Worm (Caenorhabditis elegans) whole organism, L4/young adult: ENCODE results near the gene W02A2.8.

Experiments
- W03F9.2 ChIP-seq: fragments of 150-350 bp; optimal IDR thresholded peaks from 2 replicates; lab custom pipeline; 2014; ENCODE audit warnings: missing biosample characterization, missing genetic modification characterization
- dao-5 ChIP-seq: sonication (generic microtip); optimal IDR thresholded peaks from 2 replicates; lab custom pipeline; 2016; ENCODE audit warnings: missing genotype, missing genetic modification characterization, moderate library complexity, missing compliant biosample characterization
- him-1 ChIP-seq: sonication (generic microtip); optimal IDR thresholded peaks from 2 replicates; lab custom pipeline; 2016; ENCODE audit warnings: missing genotype, missing genetic modification reagents, missing genetic modification characterization, missing compliant biosample characterization

The W02A2.8 gene

DNA sequence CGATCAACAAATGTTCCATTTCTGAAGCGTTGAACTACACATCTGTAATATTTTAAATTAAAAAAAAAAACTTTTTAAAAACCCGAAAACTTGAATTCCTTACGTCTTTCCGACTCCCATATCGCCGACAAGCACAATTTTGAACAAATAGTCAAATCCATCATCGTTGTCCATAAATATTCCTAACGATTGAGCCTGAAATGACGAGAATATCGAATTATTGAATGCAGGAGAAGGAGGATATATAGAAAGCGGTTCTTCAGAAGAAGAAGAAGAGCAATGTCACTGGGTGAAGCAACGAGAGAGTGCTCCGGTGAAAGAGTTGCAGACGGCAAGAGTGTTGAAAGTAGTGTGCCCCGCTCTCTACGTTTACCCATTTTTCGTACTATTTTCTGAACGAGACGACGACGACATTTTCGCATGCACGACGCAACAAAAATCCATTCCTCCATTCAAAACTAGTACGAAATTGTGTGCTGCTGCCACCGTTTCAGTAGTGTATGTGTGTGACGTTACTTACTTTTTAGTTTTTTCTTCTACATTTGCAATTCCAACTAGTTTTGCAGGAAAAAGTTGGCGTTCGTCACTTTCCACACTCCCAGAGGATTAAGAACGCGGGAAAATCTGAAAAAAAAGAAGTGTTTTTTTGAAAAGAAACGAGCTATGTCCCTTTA lies 25.5 kb upstream of the W02A2.8 start, which contains the start of gene rab-19:
Gene rab-19 (minus strand): TSS at position 624 of the 674 bp plus-strand sequence.
- TF ChIP-seq him-1 (tag; lab: Kevin White, UChicago) (no peak), W03F9.2 (tag; lab: Kevin White, UChicago) (no peak)

DNA sequence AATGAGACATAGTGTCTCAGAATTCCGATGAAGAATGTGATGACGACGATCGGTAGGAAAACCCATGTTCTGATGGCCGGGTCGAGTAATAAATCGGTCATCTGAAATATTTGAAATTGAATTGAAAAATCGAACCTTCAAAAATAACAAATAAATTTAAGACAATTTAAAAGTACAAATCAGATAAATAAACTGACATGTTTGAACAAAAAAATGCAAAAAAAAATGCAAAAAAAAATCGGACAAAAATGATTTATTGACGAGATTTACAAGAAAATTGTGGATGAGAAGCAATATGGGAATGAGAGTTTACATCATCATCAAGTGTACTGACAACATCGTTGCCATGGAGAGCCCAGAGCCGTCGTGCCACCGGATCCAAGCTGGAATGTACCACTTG lies 23.4 kb upstream of the W02A2.8 start, which contains the start of gene emc-3:
Gene emc-3 (minus strand): TSS at position 101 of the 400 bp plus-strand sequence.
- TF ChIP-seq him-1 (tag; lab: Kevin White, UChicago) (no peak), dao-5 (no peak), W03F9.2 (tag; lab: Kevin White, UChicago) (no peak)

DNA sequence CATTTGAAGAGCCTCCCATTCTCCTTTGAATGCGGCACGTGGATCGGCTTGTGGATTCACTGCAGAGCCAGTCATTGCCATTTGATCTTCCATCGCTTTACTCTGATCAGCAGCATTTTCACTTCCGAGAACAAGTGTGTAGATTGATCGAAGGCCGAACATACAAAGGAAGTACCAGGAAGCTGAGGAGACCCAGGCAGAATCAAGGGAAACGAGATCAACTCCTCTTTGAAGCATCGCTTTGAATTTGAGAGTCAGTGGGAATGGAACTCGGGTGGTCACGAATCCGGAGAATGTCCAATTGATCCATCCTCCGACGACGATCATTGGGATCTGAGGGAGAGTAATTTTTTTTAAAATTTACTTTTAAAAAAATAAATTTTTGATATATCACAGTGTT lies 22.1 kb upstream of the W02A2.8 start:
- TF ChIP-seq him-1 (tag; lab: Kevin White, UChicago) (no peak), dao-5 (no peak), W03F9.2 (tag; lab: Kevin White, UChicago) (no peak)

DNA sequence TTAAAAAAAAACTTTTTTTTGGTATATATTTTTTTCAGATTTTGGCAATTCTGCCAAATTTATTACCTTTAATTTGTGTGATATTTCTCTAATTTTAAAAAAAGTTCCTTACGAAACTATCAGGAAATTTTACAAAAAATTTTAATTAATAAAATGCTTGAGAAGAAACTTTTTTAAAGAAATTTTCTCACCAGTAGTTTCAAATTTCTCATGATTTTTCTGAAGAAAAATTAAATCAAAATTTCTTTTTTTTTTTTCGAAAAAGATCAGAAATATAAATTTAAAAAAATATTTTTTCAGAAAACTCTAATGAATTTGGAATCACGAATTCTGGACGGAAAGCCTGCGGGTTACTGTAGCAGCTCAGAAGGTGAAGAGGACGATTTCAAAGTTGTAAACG lies 19.3 kb upstream of the W02A2.8 start, which contains the start of gene mau-8:
Gene mau-8 (plus strand): TSS at position 301 of the 400 bp plus-strand sequence.
- TF ChIP-seq W03F9.2 (tag; lab: Kevin White, UChicago) (no peak), him-1 (tag; lab: Kevin White, UChicago) (no peak), dao-5 (no peak)

DNA sequence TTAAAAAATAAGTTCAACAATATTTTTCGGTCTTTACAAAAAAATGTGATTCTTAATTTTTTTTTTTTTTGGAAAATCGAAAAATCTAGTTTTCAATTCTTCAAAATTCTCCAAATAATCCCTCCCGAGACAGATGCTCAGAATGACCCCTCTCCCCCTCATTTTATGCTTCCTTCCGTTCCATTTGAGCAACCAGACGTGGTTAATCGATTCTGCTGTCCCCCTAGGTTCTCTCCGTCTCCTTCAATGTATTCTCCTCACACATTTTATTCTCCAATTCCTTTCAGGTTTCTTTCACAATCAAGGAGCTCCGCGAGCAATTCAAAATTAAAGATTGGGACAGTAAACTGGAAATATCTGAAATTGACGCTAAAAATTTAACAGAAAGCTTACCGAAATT lies 16.5 kb upstream of the W02A2.8 start:
- TF ChIP-seq dao-5 = no peak
- no peak for TF ChIP-seq W03F9.2 (tag; lab: Kevin White, UChicago)
- no peak for TF ChIP-seq him-1 (tag; lab: Kevin White, UChicago)

DNA sequence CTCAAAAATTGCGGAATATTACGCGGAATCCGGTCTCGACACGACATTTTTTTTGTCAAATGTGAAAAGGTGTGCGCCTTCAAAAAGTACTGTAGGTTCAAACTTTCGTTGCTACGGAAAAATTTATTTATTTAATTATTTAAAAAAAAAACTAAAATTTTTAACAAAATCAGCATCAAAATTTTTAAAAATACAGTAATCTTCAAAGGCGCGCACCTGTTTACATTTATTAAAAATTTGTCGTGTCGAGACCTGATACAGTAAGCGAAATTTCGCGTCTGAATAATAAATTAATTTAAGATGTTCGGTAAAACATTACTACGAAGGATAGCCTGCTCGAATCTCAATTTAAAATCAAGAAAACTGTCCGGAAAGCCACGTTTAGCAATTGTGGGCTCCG lies 13.3 kb upstream of the W02A2.8 start, which contains the start of gene Y62E10A.6:
Gene Y62E10A.6 (plus strand): TSS at position 301 of the 400 bp plus-strand sequence.
- TF ChIP-seq W03F9.2 (tag; lab: Kevin White, UChicago) (no peak), dao-5 (no peak), him-1 (tag; lab: Kevin White, UChicago) (no peak)

- TF ChIP-seq dao-5 = no peak
- TF ChIP-seq him-1 (tag; lab: Kevin White, UChicago) = no peak
- no peak for TF ChIP-seq W03F9.2 (tag; lab: Kevin White, UChicago)
Measured at ce11 chrIV:13370235-13370739, 11.9 kb upstream of the W02A2.8 start, which contains the start of the genes rla-2, popl-7 and Y62E10A.24. Gene rla-2 (minus strand): TSS chrIV:13370285. Gene popl-7 (plus strand): TSS chrIV:13370689. Gene Y62E10A.24 (plus strand): TSS chrIV:13370710.

ce11 chrIV:13369120-13369842 lies 10.9 kb upstream of the W02A2.8 start, which contains the start of gene agt-1:
Gene agt-1 (minus strand): TSS chrIV:13369412.
- TF ChIP-seq W03F9.2 (tag; lab: Kevin White, UChicago) = no peak
- TF ChIP-seq him-1 (tag; lab: Kevin White, UChicago) = no peak
- no peak for TF ChIP-seq dao-5

DNA sequence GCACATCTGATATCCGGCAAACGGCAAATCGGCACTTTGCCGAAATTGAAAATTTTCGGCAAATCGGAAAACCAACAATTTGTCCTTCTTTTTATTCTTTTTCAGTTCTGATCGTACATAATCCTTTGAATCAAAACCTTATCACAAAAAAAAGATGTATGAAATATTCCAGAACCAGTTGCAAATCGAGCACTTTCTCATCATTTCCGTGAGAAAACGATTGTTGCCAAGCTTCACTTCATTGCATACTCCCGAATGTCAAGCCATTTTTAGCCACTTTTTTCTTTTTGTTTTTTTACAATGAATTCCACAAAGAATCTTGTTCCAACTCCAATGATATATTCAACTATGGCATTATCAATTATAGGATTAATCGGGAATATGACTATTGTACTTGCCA lies 6.5 kb upstream of the W02A2.8 start, which contains the start of gene srsx-25:
Gene srsx-25 (plus strand): TSS at position 301 of the 400 bp plus-strand sequence.
- TF ChIP-seq W03F9.2 (tag; lab: Kevin White, UChicago) (no peak), him-1 (tag; lab: Kevin White, UChicago) (no peak)

ce11 chrIV:13360144-13360543 lies 1.8 kb upstream of the W02A2.8 start, which contains the start of gene Y62E10A.3:
Gene Y62E10A.3 (minus strand): TSS chrIV:13360244.
- TF ChIP-seq him-1 (tag; lab: Kevin White, UChicago) (no peak), dao-5 (no peak), W03F9.2 (tag; lab: Kevin White, UChicago) (no peak)

DNA sequence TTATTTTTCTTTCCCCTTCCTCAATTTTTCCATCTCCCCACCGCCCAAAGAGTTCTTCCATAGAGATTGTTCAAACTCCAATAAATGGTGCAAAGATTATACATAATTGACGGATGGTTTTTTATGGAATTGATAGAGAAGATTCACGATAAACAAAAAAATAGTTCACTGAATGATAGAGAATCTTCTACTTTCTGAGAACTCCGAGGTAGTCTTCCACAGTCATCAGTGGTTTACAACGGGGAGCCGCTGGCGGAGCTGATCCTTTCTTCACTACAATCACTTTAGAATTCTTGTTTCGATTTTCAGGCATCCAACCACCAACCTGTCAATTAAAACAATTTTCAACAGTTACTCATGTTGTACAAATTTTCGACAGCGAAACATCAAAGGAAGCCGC lies 2.4 kb downstream of the W02A2.8 start:
- TF ChIP-seq W03F9.2 (tag; lab: Kevin White, UChicago) (no peak), dao-5 (no peak), him-1 (tag; lab: Kevin White, UChicago) (no peak)

DNA sequence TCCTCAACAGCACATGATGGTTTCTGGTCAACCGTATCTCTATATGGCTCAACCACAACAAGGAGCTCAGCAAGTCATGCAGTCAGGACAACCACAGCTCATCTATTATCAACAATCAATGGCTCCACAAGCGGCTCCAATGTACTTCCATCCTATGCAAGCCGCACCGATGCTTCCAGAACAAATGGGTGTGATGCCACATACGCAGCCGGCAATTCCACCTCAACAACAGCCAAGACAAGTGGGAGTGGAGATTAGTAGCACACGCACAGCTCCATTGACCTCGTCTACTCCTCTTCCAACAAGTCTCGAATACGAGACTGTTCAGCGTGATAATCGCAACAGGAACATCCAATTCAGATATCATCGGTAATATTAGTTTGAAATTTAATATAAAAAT lies 4.3 kb downstream of the W02A2.8 start:
- TF ChIP-seq dao-5 (no peak), him-1 (tag; lab: Kevin White, UChicago) (no peak), W03F9.2 (tag; lab: Kevin White, UChicago) (no peak)

DNA sequence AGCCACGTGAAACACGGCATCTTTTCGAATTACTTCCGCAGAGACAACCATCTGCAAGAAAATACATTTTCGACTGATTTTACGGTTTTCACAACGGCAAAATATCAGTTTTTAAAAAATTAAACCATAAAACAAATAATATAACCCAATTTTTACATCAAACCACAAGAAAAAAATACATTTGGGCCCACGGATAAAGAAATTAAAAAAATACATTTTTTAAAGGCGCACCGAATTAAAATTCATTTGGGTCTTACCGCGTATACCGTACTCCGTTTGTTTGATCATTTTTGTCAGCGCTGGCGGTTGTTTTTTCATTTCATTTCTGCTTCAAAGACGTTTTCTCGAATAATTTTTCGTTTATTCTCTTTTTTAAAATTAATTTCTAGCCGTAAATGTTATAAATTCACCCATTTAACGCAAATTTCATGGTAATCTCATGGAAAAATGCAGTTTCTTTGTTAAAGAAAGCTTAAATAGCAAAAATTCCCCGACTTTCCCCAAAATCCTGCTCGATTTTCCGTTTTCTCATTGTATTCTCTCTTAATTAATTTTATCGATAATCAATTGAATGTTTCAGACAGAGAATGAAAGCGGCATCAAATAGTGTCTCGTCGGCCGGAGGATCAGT lies 5.1 kb downstream of the W02A2.8 start, which contains the start of the genes rec-8 and mex-5:
Gene rec-8 (minus strand): TSS at position 51 of the 631 bp plus-strand sequence.
Gene mex-5 (plus strand): TSS at position 581 of the 631 bp plus-strand sequence.
- no peak for TF ChIP-seq him-1 (tag; lab: Kevin White, UChicago)
- TF ChIP-seq W03F9.2 (tag; lab: Kevin White, UChicago) = peak; percentile 27
